Fruit fly (Drosophila melanogaster) whole organism, prepupa: ENCODE measurements around the gene DNAlig3.

ENCODE experiments used
- CG16779 ChIP-seq: fragments of 200-800 bp; sonication (Bioruptor generic); optimal IDR thresholded peaks from 3 replicates; lab custom pipeline; 2017; ENCODE audit warnings: missing biosample characterization, mild to moderate bottlenecking, missing genetic modification characterization
- CG6163 ChIP-seq: fragments of 200-800 bp; sonication (Bioruptor generic); IDR thresholded peaks from 3 replicates; pipeline ENCODE4 v1.3.6; 2022; ENCODE audit warnings: missing biosample characterization, missing genetic modification characterization
- CG6792 ChIP-seq: fragments of 200-800 bp; sonication (Bioruptor generic); optimal IDR thresholded peaks from 3 replicates; lab custom pipeline; 2016; ENCODE audit warnings: missing biosample characterization, missing genetic modification characterization
- CG8119 ChIP-seq: fragments of 200-800 bp; sonication (Bioruptor generic); IDR thresholded peaks from 3 replicates; pipeline ENCODE4 v1.3.6; 2022; ENCODE audit warnings: missing biosample characterization, missing genetic modification characterization
- Eip75B ChIP-seq: fragments of 200-800 bp; sonication (Bioruptor generic); optimal IDR thresholded peaks from 3 replicates; lab custom pipeline; 2016; ENCODE audit warnings: missing biosample characterization, missing genetic modification characterization
- net ChIP-seq: fragments of 200-800 bp; sonication (Bioruptor generic); optimal IDR thresholded peaks from 3 replicates; lab custom pipeline; 2016; ENCODE audit warnings: missing biosample characterization, missing genetic modification characterization

DNA sequence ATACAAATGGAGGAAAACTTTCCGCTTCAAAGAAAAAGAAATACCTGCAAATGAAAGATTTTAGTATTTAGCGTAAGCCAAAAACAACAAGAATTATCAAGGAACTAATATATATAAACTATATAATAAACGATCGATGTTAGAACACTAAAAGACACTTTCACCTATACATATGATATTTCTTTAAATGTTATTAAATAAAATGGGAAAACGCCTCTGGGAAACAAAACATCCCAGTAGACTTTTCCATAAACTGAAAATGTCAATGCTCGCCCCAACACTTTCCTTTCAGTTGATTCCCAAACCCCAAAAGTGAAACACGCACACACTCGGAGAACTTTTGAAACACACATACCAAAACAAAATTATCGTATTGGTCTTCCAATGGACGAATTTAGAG, 45.7 kb upstream of the DNAlig3 start, which contains the start of gene vrs:
- TF ChIP-seq CG8119 (GFP tag; lab: Robert Waterston, UW), result no peak
- TF ChIP-seq net (GFP tag; lab: Kevin White, UChicago), result no peak
- no peak for TF ChIP-seq CG6163 (GFP tag; lab: Robert Waterston, UW)
- TF ChIP-seq CG16779 (tag; lab: Kevin White, UChicago), result no peak
- no peak for TF ChIP-seq Eip75B
- TF ChIP-seq CG6792 (GFP tag; lab: Kevin White, UChicago), result no peak
